Worm (Caenorhabditis elegans): ENCODE results near the gene T04A8.13.

DNA sequence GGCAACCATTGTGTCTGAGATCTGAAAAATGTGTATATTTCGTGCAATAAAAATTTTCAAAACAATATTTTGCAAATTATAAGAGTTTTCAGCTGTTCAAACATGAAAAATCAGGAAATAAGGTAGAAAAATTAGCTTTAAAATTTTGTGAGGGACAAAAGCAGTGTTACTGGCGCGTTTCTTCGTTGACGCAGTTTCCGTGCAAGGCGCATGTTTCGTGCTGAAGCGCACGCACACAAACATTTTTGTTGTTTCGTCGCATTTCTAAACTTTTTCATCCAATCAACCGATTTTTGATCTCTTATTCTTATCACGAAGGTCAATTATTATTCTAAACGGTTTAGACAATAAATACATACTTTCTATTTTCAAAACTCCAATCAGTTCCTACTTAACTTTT lies 13.5 kb upstream of the T04A8.13 start, which contains the start of gene nifk-1:
- TF ChIP-seq pqm-1 (tag; optimal IDR thresholded peaks at IDR 0.05) (no peak), K09A11.1 (tag; optimal IDR thresholded peaks at IDR 0.05; ENCODE audit: insufficient read depth) (no peak), pha-2 (tag; optimal IDR thresholded peaks at IDR 0.05) (no peak), sdc-2 (tag; optimal IDR thresholded peaks at IDR 0.05) (no peak), tbx-2 (tag; optimal IDR thresholded peaks at IDR 0.05) (peak; percentile 50), madf-2 (tag; optimal IDR thresholded peaks at IDR 0.05) (no peak), hlh-13 (GFP tag; optimal IDR thresholded peaks at IDR 0.05) (no peak), pha-4 (tag; optimal IDR thresholded peaks at IDR 0.05) (no peak), ceh-30 (tag; optimal IDR thresholded peaks at IDR 0.05) (no peak), nfya-1 (tag; optimal IDR thresholded peaks at IDR 0.05) (peak; percentile 70), dmd-4 (tag; optimal IDR thresholded peaks at IDR 0.05; ENCODE audit: borderline replicate concordance) (no peak), unc-55 (GFP tag; optimal IDR thresholded peaks at IDR 0.05) (no peak)

All from whole organism, late embryonic.